In genomic region chr3L:15268707-15269385, dm6 we compare ENCODE assay signal across 2 fruit fly cellular contexts.
TF ChIP-seq lines count a peak whose summit lies in the region.

No protein-coding gene starts in this region.

- TF ChIP-seq CTCF in whole organism, embryonic (GFP tag; optimal IDR thresholded peaks at IDR 0.05; lab: Kevin White, UChicago) = no peak

TF ChIP-seq in whole organism, embryonic, 481 proteins besides CTCF, POLR2A, EP300 and RAD21:
- TF ChIP-seq gem (tag; optimal IDR thresholded peaks at IDR 0.05; lab: Kevin White, UChicago) = peak; percentile 38
- TF ChIP-seq dmrt99B (tag; optimal IDR thresholded peaks at IDR 0.05; lab: Kevin White, UChicago) = peak; percentile 31
- TF ChIP-seq crol (GFP tag; IDR thresholded peaks at IDR 0.05; lab: Robert Waterston, UW) = peak; percentile 67
- TF ChIP-seq lmd (GFP tag; IDR thresholded peaks at IDR 0.05; lab: Robert Waterston, UW) = 0 out of 2 replicates have a peak, but pooled peaks have one; percentile 26
- TF ChIP-seq sens (GFP tag; lab: Kevin White, UChicago) = peak; percentile 5
- TF ChIP-seq CG1024 (GFP tag; IDR thresholded peaks at IDR 0.05; lab: Robert Waterston, UW) = 0 out of 2 replicates have a peak, but pooled peaks have one; percentile 9
- peak in 1 of 2 experiments; percentile 7 for TF ChIP-seq Hr51 (GFP tag; optimal IDR thresholded peaks at IDR 0.05; lab: Kevin White, UChicago)
- peak; percentile 58; the same call in 1 of the 2 replicates for TF ChIP-seq CG14441 (GFP tag; IDR thresholded peaks at IDR 0.05; lab: Robert Waterston, UW)
- no peak for TF ChIP-seq bsh (GFP tag; optimal IDR thresholded peaks at IDR 0.05; lab: Kevin White, UChicago)
- TF ChIP-seq phol (tag; optimal IDR thresholded peaks at IDR 0.05; lab: Kevin White, UChicago) = peak; percentile 0
- TF ChIP-seq cwo (GFP tag; optimal IDR thresholded peaks at IDR 0.05; lab: Kevin White, UChicago) = peak; percentile 30
- peak; percentile 65 for TF ChIP-seq abd-A (tag; optimal IDR thresholded peaks at IDR 0.05; lab: Kevin White, UChicago)
- 0 out of 2 replicates have a peak, but pooled peaks have one; percentile 21 for TF ChIP-seq vvl (GFP tag; IDR thresholded peaks at IDR 0.05; lab: Robert Waterston, UW)
- peak; percentile 66 for TF ChIP-seq Med (GFP tag; lab: Kevin White, UChicago)
- no peak for TF ChIP-seq Camta (GFP tag; optimal IDR thresholded peaks at IDR 0.05; lab: Kevin White, UChicago)
- TF ChIP-seq CG15269 (tag; optimal IDR thresholded peaks at IDR 0.05; lab: Kevin White, UChicago) = peak; percentile 27
- TF ChIP-seq NC2β (GFP tag; optimal IDR thresholded peaks at IDR 0.05; lab: Kevin White, UChicago) = no peak
- no peak for TF ChIP-seq Hand (GFP tag; optimal IDR thresholded peaks at IDR 0.05; lab: Kevin White, UChicago)
- TF ChIP-seq CG5953 (GFP tag; IDR thresholded peaks at IDR 0.05; lab: Robert Waterston, UW) = no peak
- no peak for TF ChIP-seq rib (GFP tag; IDR thresholded peaks at IDR 0.05; lab: Robert Waterston, UW)
- TF ChIP-seq Xrp1 (GFP tag; IDR thresholded peaks at IDR 0.05; lab: Robert Waterston, UW) = no peak
- peak; percentile 69 for TF ChIP-seq caup (GFP tag; optimal IDR thresholded peaks at IDR 0.05; lab: Kevin White, UChicago; ENCODE audit: severe bottlenecking)
- peak; percentile 17 for TF ChIP-seq Sox102F (GFP tag; optimal IDR thresholded peaks at IDR 0.05; lab: Kevin White, UChicago)
- peak; percentile 46; the same call in 1 of the 2 replicates for TF ChIP-seq CG7372 (GFP tag; IDR thresholded peaks at IDR 0.05; lab: Robert Waterston, UW)
- peak; percentile 68 for TF ChIP-seq mirr (GFP tag; optimal IDR thresholded peaks at IDR 0.05; lab: Kevin White, UChicago)
- peak; percentile 55 for TF ChIP-seq row (GFP tag; IDR thresholded peaks at IDR 0.05; lab: Robert Waterston, UW)
- no peak for TF ChIP-seq CG17186 (GFP tag; optimal IDR thresholded peaks at IDR 0.05; lab: Kevin White, UChicago)
- TF ChIP-seq tio (GFP tag; optimal IDR thresholded peaks at IDR 0.05; lab: Kevin White, UChicago) = no peak
- peak; percentile 52; the same call in 2 of the 3 replicates for TF ChIP-seq dysf (GFP tag; IDR thresholded peaks at IDR 0.05; lab: Robert Waterston, UW)
- TF ChIP-seq CG12391 (tag; optimal IDR thresholded peaks at IDR 0.05; lab: Kevin White, UChicago) = peak; percentile 1
- TF ChIP-seq CG12769 (tag; optimal IDR thresholded peaks at IDR 0.05; lab: Kevin White, UChicago) = peak; percentile 5
- peak; percentile 34 for TF ChIP-seq CG11504 (tag; optimal IDR thresholded peaks at IDR 0.05; lab: Kevin White, UChicago)

TF ChIP-seq in whole organism, prepupa, 60 proteins besides CTCF, POLR2A, EP300 and RAD21:
- TF ChIP-seq CG8119 (GFP tag; IDR thresholded peaks at IDR 0.05; lab: Robert Waterston, UW) = peak; percentile 47; the same call in 1 of the 3 replicates
- TF ChIP-seq CG32006 (GFP tag; optimal IDR thresholded peaks at IDR 0.05; lab: Kevin White, UChicago) = peak; percentile 15
- TF ChIP-seq cyc (GFP tag; optimal IDR thresholded peaks at IDR 0.05; lab: Kevin White, UChicago) = no peak
- no peak for TF ChIP-seq CG6163 (GFP tag; IDR thresholded peaks at IDR 0.05; lab: Robert Waterston, UW)
- 0 out of 3 replicates have a peak, but pooled peaks have one; percentile 30 for TF ChIP-seq eg (GFP tag; IDR thresholded peaks at IDR 0.05; lab: Robert Waterston, UW)
- TF ChIP-seq CG6792 (GFP tag; optimal IDR thresholded peaks at IDR 0.05; lab: Kevin White, UChicago) = no peak
- TF ChIP-seq Eip78C (GFP tag; lab: Kevin White, UChicago) = peak; percentile 14
- TF ChIP-seq CG15336 (GFP tag; IDR thresholded peaks at IDR 0.05; lab: Robert Waterston, UW) = peak; percentile 33; the same call in 1 of the 2 replicates
- peak; percentile 32 for TF ChIP-seq fkh (GFP tag; optimal IDR thresholded peaks at IDR 0.05; lab: Kevin White, UChicago)
- TF ChIP-seq acj6 (GFP tag; optimal IDR thresholded peaks at IDR 0.05; lab: Kevin White, UChicago) = no peak
TF ChIP-seq in whole organism, prepupa: peak in this region for 6.

Comparison
In these comparisons a context has a peak if more than half of its experiments do, and no peak if none do; other contexts are left out.
1. Of the 7 proteins assayed by ChIP-seq in both whole organism, embryonic and whole organism, prepupa: peak only in whole organism, embryonic: Sox102F; only in whole organism, prepupa: none; in both: none; in neither: 6.